Fruit fly (Drosophila melanogaster) Kc167 (cell line): ENCODE results near the gene CG8176.

Source experiments
- Myc ChIP-seq: fragments of >200 bp; optimal IDR thresholded peaks from 2 replicates; lab custom pipeline; 2017; ENCODE audit warnings: missing external identifiers
- Sin3A ChIP-seq: fragments of >200 bp; optimal IDR thresholded peaks from 2 replicates; lab custom pipeline; 2018; ENCODE audit warnings: missing external identifiers
- h ChIP-seq: fragments of >200 bp; optimal IDR thresholded peaks from 3 replicates; lab custom pipeline; 2018; ENCODE audit warnings: missing external identifiers
- insv ChIP-seq: fragments of >200 bp; optimal IDR thresholded peaks from 3 replicates; lab custom pipeline; 2018; ENCODE audit warnings: missing external identifiers
- psq ChIP-seq: fragments of >200 bp; optimal IDR thresholded peaks from 2 replicates; lab custom pipeline; 2017; ENCODE audit warnings: missing external identifiers
- ttk ChIP-seq: sonication (Bioruptor generic); optimal IDR thresholded peaks from 2 replicates; lab custom pipeline; 2017; ENCODE audit warnings: missing external identifiers

CG8176 gene

dm6 chr3R:9527907-9528842 lies 12.4 kb downstream of the CG8176 start:
- TF ChIP-seq Myc (no peak), Sin3A (lab: Kevin White, UChicago) (no peak), psq (no peak), ttk (no peak), h (lab: Kevin White, UChicago) (no peak), insv (lab: Kevin White, UChicago) (no peak)

dm6 chr3R:9529387-9529897 lies 13.6 kb downstream of the CG8176 start:
- TF ChIP-seq ttk, result no peak

- no peak for TF ChIP-seq Sin3A (lab: Kevin White, UChicago)
- no peak for TF ChIP-seq insv (lab: Kevin White, UChicago)
- no peak for TF ChIP-seq psq
- no peak for TF ChIP-seq Myc
- TF ChIP-seq h (lab: Kevin White, UChicago), result no peak
- TF ChIP-seq ttk, result no peak
Observed at dm6 chr3R:9529913-9530312, 14.1 kb downstream of the CG8176 start.

dm6 chr3R:9532437-9533180 lies 16.8 kb downstream of the CG8176 start, which contains the start of gene by:
by (minus strand) TSS chr3R:9533011.
- no peak for TF ChIP-seq h (lab: Kevin White, UChicago)
- TF ChIP-seq Myc, result no peak
- TF ChIP-seq psq, result no peak
- no peak for TF ChIP-seq ttk
- TF ChIP-seq Sin3A (lab: Kevin White, UChicago), result no peak
- TF ChIP-seq insv (lab: Kevin White, UChicago), result no peak

- TF ChIP-seq Myc (no peak), h (lab: Kevin White, UChicago) (no peak), insv (lab: Kevin White, UChicago) (no peak), Sin3A (lab: Kevin White, UChicago) (no peak), psq (no peak), ttk (no peak)
Observed at dm6 chr3R:9533181-9534124, 17.6 kb downstream of the CG8176 start.

- TF ChIP-seq h (lab: Kevin White, UChicago), result no peak
- TF ChIP-seq Myc, result no peak
- TF ChIP-seq Sin3A (lab: Kevin White, UChicago), result no peak
- no peak for TF ChIP-seq psq
- TF ChIP-seq insv (lab: Kevin White, UChicago), result no peak
Observed at dm6 chr3R:9534125-9534496, 18.3 kb downstream of the CG8176 start.

- TF ChIP-seq insv (lab: Kevin White, UChicago) (no peak), ttk (no peak), Myc (no peak)
Observed at dm6 chr3R:9534595-9535217, 18.9 kb downstream of the CG8176 start.

- no peak for TF ChIP-seq ttk
- no peak for TF ChIP-seq insv (lab: Kevin White, UChicago)
- TF ChIP-seq Myc, result no peak
- TF ChIP-seq Sin3A (lab: Kevin White, UChicago), result no peak
- no peak for TF ChIP-seq psq
- TF ChIP-seq h (lab: Kevin White, UChicago), result no peak
Observed at dm6 chr3R:9543495-9544180, 27.8 kb downstream of the CG8176 start.

dm6 chr3R:9546808-9547381 lies 31.1 kb downstream of the CG8176 start:
- no peak for TF ChIP-seq h (lab: Kevin White, UChicago)
- no peak for TF ChIP-seq psq
- no peak for TF ChIP-seq Myc
- TF ChIP-seq Sin3A (lab: Kevin White, UChicago), result no peak
- no peak for TF ChIP-seq insv (lab: Kevin White, UChicago)
- TF ChIP-seq ttk, result no peak

- TF ChIP-seq ttk, result no peak
Observed at dm6 chr3R:9548769-9549168, 33.0 kb downstream of the CG8176 start.
